Worm (Caenorhabditis elegans) whole organism, midembryonic: ENCODE measurements around the gene B0464.6.

ENCODE experiments used
- T22C8.4 ChIP-seq: fragments of 200-800 bp; sonication (Bioruptor generic); IDR thresholded peaks from 2 replicates; pipeline ENCODE4 v1.3.6; 2022; ENCODE audit warnings: missing genetic modification characterization, missing compliant biosample characterization
- cog-1 ChIP-seq: sonication (generic microtip); optimal IDR thresholded peaks from 2 replicates; lab custom pipeline; 2016; ENCODE audit warnings: missing genetic modification characterization, missing compliant biosample characterization
- flt-1 ChIP-seq: fragments of 200-800 bp; sonication (Bioruptor generic); IDR thresholded peaks from 2 replicates; pipeline ENCODE4 v1.3.6; 2022; ENCODE audit warnings: missing genetic modification characterization, missing compliant biosample characterization
- klf-2 ChIP-seq: fragments of 200-800 bp; sonication (Bioruptor generic); conservative IDR thresholded peaks from 2 replicates; pipeline ENCODE4 v1.3.6; 2022; ENCODE audit warnings: missing genetic modification reagents, missing genetic modification characterization, missing compliant biosample characterization
- med-1 ChIP-seq: sonication (generic microtip); optimal IDR thresholded peaks from 2 replicates; lab custom pipeline; 2017; ENCODE audit warnings: missing genetic modification characterization, mild to moderate bottlenecking, missing compliant biosample characterization, antibody characterized with exemption, missing genetic modification reagents; ENCODE audit not compliant: insufficient read depth
- ref-1 ChIP-seq: fragments of 200-800 bp; sonication (Bioruptor generic); conservative IDR thresholded peaks from 2 replicates; pipeline ENCODE4 v1.3.6; 2022; ENCODE audit warnings: missing genetic modification reagents, missing genetic modification characterization, missing compliant biosample characterization
- tab-1 ChIP-seq: fragments of 200-800 bp; sonication (Bioruptor generic); IDR thresholded peaks from 2 replicates; pipeline ENCODE4 v1.3.6; 2022; ENCODE audit warnings: missing genetic modification characterization, missing compliant biosample characterization
- ztf-23 ChIP-seq: fragments of 200-800 bp; sonication (Bioruptor generic); IDR thresholded peaks from 2 replicates; pipeline ENCODE4 v1.3.6; 2022; ENCODE audit warnings: missing genetic modification reagents, missing genetic modification characterization, missing compliant biosample characterization
- ztf-29 ChIP-seq: fragments of 200-800 bp; sonication (Bioruptor generic); IDR thresholded peaks from 2 replicates; pipeline ENCODE4 v1.3.6; 2022; ENCODE audit warnings: missing genetic modification reagents, missing genetic modification characterization, missing compliant biosample characterization

DNA sequence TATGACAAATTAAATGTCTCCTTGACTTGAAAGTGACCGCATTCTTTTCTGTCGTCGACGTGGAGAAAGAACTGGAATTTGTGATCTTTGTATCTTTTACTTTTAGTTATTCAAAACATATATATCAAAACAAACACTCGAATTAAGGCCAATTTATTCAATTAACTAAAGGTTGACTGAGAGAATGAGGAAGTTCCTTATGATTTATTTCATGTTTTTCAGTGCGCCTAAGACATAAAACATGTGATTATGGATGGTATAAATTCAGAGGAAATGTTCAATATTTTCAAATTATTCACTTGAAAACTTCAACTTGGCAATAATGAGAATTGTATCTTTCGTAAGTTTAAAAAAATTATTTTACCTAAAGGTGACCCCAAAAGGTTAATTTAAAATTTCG is 47.8 kb upstream of the B0464.6 start, which contains the start of gene F55H2.8:
- TF ChIP-seq flt-1 (GFP tag; lab: Robert Waterston, UW) (no peak), klf-2 (GFP tag; lab: Robert Waterston, UW) (no peak), cog-1 (tag; lab: Kevin White, UChicago) (no peak), T22C8.4 (GFP tag; lab: Robert Waterston, UW) (no peak), ztf-29 (GFP tag; lab: Robert Waterston, UW) (no peak), ref-1 (GFP tag; lab: Robert Waterston, UW) (no peak), tab-1 (GFP tag; lab: Robert Waterston, UW) (no peak), ztf-23 (GFP tag; lab: Robert Waterston, UW) (no peak), med-1 (no peak)
